Fruit fly (Drosophila melanogaster): ENCODE measurements around the gene BoYb.
A peak's percentile ranks its signal among the peaks of the same experiment; 100 is the strongest.

Gene BoYb

DNA sequence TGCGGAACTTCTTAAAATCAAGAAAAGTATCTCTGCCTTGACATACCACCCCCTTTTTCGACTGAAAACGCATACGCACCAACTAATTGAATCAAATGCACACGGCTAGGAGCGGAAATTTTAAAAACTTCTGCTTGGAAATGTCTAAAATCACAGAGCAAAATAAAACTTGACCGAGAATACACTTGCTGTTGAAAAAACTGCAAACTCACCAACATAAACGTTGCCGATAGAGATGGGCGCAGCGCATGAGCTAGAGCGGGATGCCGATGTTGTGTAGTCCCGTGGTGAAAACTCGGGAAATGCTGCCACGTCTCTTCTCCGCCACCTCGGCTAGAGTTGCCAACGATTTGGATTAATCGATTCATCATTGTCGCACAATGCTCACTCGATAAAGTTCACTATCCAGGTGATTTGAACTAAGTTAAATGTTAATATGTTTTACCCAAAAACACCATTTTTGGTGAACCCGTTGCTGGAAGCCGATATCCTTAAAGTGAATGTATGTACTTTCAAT, 29.8 kb upstream of the BoYb start, which contains the start of the genes CG11109 and Arf1 (continued):
- peak; percentile 64 for TF ChIP-seq CG14710 (tag; optimal IDR thresholded peaks at IDR 0.05)
- TF ChIP-seq HLHmδ (GFP tag; optimal IDR thresholded peaks at IDR 0.05) = peak; percentile 65
- no peak for TF ChIP-seq so (GFP tag; IDR thresholded peaks at IDR 0.05)
- TF ChIP-seq unc-4 (GFP tag; IDR thresholded peaks at IDR 0.05; ENCODE audit: partially characterized antibody) = peak; percentile 37
- TF ChIP-seq E2f2 (GFP tag; IDR thresholded peaks at IDR 0.05) = peak; percentile 61
- TF ChIP-seq Sry-δ (GFP tag; optimal IDR thresholded peaks at IDR 0.05) = peak; percentile 85
- 0 out of 2 replicates have a peak, but pooled peaks have one; percentile 21 for TF ChIP-seq CG32532 (GFP tag; IDR thresholded peaks at IDR 0.05)
- peak; percentile 36 for TF ChIP-seq Nf-YC (tag; optimal IDR thresholded peaks at IDR 0.05)
- TF ChIP-seq sens-2 (GFP tag; IDR thresholded peaks at IDR 0.05) = no peak
- TF ChIP-seq mam (GFP tag; optimal IDR thresholded peaks at IDR 0.05) = no peak
- TF ChIP-seq Gug (GFP tag; IDR thresholded peaks at IDR 0.05) = no peak; the same call in 3 of the 4 replicates
- TF ChIP-seq Dll (GFP tag; IDR thresholded peaks at IDR 0.05; ENCODE audit: partially characterized antibody) = peak; percentile 51
- peak; percentile 27 for TF ChIP-seq Sin3A (optimal IDR thresholded peaks at IDR 0.05)
- 0 out of 3 replicates have a peak, but pooled peaks have one; percentile 11 for TF ChIP-seq CG2199 (GFP tag; IDR thresholded peaks at IDR 0.05)
- no peak for TF ChIP-seq CG18476 (GFP tag; optimal IDR thresholded peaks at IDR 0.05)
- TF ChIP-seq CG10959 (GFP tag; IDR thresholded peaks at IDR 0.05) = no peak

DNA sequence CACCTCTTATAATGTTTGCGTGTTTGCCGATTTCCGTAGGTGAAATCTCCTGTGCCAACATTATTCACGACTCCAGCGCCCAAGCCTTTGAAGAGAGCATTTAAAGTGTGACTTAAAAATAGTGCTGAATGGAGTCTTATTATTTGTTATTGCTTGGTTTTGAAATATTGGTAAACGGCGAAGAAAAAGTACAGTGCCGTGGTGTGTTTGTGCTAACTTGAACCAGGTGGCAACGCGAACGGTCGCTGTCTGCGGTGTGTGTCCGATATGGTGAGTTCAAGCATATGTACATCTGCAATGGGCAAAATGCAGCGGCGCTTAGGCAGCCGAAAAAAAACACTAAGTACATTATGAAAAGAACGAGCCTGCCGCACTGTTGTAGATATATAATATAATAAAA, 23.8 kb upstream of the BoYb start:
- TF ChIP-seq zen2 (GFP tag; IDR thresholded peaks at IDR 0.05; ENCODE audit: partially characterized antibody) (no peak), dmrt99B (tag; optimal IDR thresholded peaks at IDR 0.05) (no peak), Nf-YB (GFP tag; optimal IDR thresholded peaks at IDR 0.05) (peak; percentile 88), odd (GFP tag; optimal IDR thresholded peaks at IDR 0.05) (no peak), chinmo (GFP tag; IDR thresholded peaks at IDR 0.05; ENCODE audit: partially characterized antibody) (0 out of 4 replicates have a peak, but pooled peaks have one; percentile 47), emc (GFP tag; optimal IDR thresholded peaks at IDR 0.05) (no peak), gce (GFP tag; IDR thresholded peaks at IDR 0.05) (no peak), YL-1 (GFP tag; optimal IDR thresholded peaks at IDR 0.05) (peak; percentile 56), usp (GFP tag; optimal IDR thresholded peaks at IDR 0.05) (no peak), wek (GFP tag; optimal IDR thresholded peaks at IDR 0.05) (no peak), en (GFP tag; optimal IDR thresholded peaks at IDR 0.05) (no peak), CG4617 (GFP tag; optimal IDR thresholded peaks at IDR 0.05; ENCODE audit: borderline replicate concordance) (peak; percentile 15), crp (GFP tag; optimal IDR thresholded peaks at IDR 0.05) (no peak), dati (GFP tag; IDR thresholded peaks at IDR 0.05) (no peak), pzg (GFP tag; optimal IDR thresholded peaks at IDR 0.05) (peak; percentile 43), CG1647 (GFP tag; optimal IDR thresholded peaks at IDR 0.05) (no peak), exex (tag; optimal IDR thresholded peaks at IDR 0.05) (no peak), CG11723 (GFP tag; optimal IDR thresholded peaks at IDR 0.05) (no peak), CG32532 (GFP tag; IDR thresholded peaks at IDR 0.05) (no peak), Sin3A (optimal IDR thresholded peaks at IDR 0.05) (no peak), Atf3 (GFP tag; optimal IDR thresholded peaks at IDR 0.05) (no peak), lab (GFP tag; optimal IDR thresholded peaks at IDR 0.05) (no peak), CG4820 (GFP tag; optimal IDR thresholded peaks at IDR 0.05) (no peak), Chrac-16 (GFP tag; optimal IDR thresholded peaks at IDR 0.05) (no peak), tgo (GFP tag; IDR thresholded peaks at IDR 0.05) (no peak), stwl (tag; optimal IDR thresholded peaks at IDR 0.05) (peak; percentile 23), Rfx (GFP tag; IDR thresholded peaks at IDR 0.05) (no peak), hkb (optimal IDR thresholded peaks at IDR 0.05) (no peak), hkb (GFP tag; IDR thresholded peaks at IDR 0.05) (no peak), CG9797 (GFP tag; optimal IDR thresholded peaks at IDR 0.05) (no peak), trh (GFP tag; optimal IDR thresholded peaks at IDR 0.05) (no peak), CG18764 (GFP tag; optimal IDR thresholded peaks at IDR 0.05) (no peak), tna (GFP tag; IDR thresholded peaks at IDR 0.05; ENCODE audit: partially characterized antibody) (no peak), BEAF-32 (GFP tag; optimal IDR thresholded peaks at IDR 0.05) (peak; percentile 21), twi (tag; optimal IDR thresholded peaks at IDR 0.05) (no peak), Sry-β (GFP tag; optimal IDR thresholded peaks at IDR 0.05) (no peak)

Data from whole organism, embryonic.